Worm (Caenorhabditis elegans) whole organism, L1 larva: ENCODE results near the gene C17A2.3.

ENCODE experiments used
- C04F5.9 ChIP-seq: sonication (generic microtip); optimal IDR thresholded peaks from 2 replicates; lab custom pipeline; 2016; ENCODE audit warnings: missing genetic modification characterization, missing compliant biosample characterization
- F16B12.6 ChIP-seq: fragments of 150-350 bp; optimal IDR thresholded peaks from 2 replicates; lab custom pipeline; 2014; ENCODE audit warnings: missing biosample characterization, missing genetic modification characterization
- alr-1 ChIP-seq: fragments of 200-800 bp; sonication (Bioruptor generic); optimal IDR thresholded peaks from 2 replicates; lab custom pipeline; 2018; ENCODE audit warnings: borderline replicate concordance, mild to moderate bottlenecking, missing genetic modification characterization, missing compliant biosample characterization
- ama-1 ChIP-seq: fragments of 150-350 bp; optimal IDR thresholded peaks from 2 replicates; lab custom pipeline; 2014
- ceh-63 ChIP-seq: fragments of 200-800 bp; sonication (Bioruptor generic); optimal IDR thresholded peaks from 2 replicates; lab custom pipeline; 2018; ENCODE audit warnings: mild to moderate bottlenecking, missing genetic modification characterization, missing compliant biosample characterization
- ceh-8 ChIP-seq: fragments of 200-800 bp; sonication (Bioruptor generic); optimal IDR thresholded peaks from 2 replicates; lab custom pipeline; 2018; ENCODE audit warnings: mild to moderate bottlenecking, missing genetic modification characterization, moderate library complexity, missing compliant biosample characterization
- ceh-90 ChIP-seq: sonication (generic microtip); optimal IDR thresholded peaks from 2 replicates; lab custom pipeline; 2016; ENCODE audit warnings: missing genetic modification characterization, missing compliant biosample characterization
- egl-27 ChIP-seq, 2 experiments: fragments of 150-350 bp in 1 of 2; sonication (generic microtip); optimal IDR thresholded peaks; 3 replicates each; lab custom pipeline; 2017 to 2018; ENCODE audit warnings: missing biosample characterization in 2 of 2, missing genetic modification characterization in 2 of 2, missing genetic modification reagents in 2 of 2
- elt-2 ChIP-seq: sonication (generic microtip); optimal IDR thresholded peaks from 2 replicates; lab custom pipeline; 2016; ENCODE audit warnings: missing genetic modification characterization, mild to moderate bottlenecking, inconsistent platforms, missing compliant biosample characterization, missing genetic modification reagents
- ets-5 ChIP-seq: fragments of 200-800 bp; sonication (Bioruptor generic); IDR thresholded peaks from 2 replicates; pipeline ENCODE4 v1.3.6; 2022; ENCODE audit warnings: missing genetic modification characterization, missing compliant biosample characterization
- fkh-10 ChIP-seq: sonication (generic microtip); optimal IDR thresholded peaks from 2 replicates; lab custom pipeline; 2017; ENCODE audit warnings: missing biosample characterization, missing genetic modification reagents, missing genetic modification characterization
- fkh-4 ChIP-seq: sonication (generic microtip); optimal IDR thresholded peaks from 2 replicates; lab custom pipeline; 2016; ENCODE audit warnings: missing compliant biosample characterization, missing genetic modification characterization, borderline replicate concordance
- fkh-8 ChIP-seq: sonication (generic microtip); optimal IDR thresholded peaks from 2 replicates; lab custom pipeline; 2016; ENCODE audit warnings: mild to moderate bottlenecking, missing genetic modification characterization, missing compliant biosample characterization
- fos-1 ChIP-seq: fragments of 150-350 bp; optimal IDR thresholded peaks from 2 replicates; lab custom pipeline; 2014; ENCODE audit warnings: missing biosample characterization, missing genetic modification characterization
- grh-1 ChIP-seq: fragments of 200-800 bp; sonication (Bioruptor generic); IDR thresholded peaks from 2 replicates; pipeline ENCODE4 v1.3.6; 2022; ENCODE audit warnings: missing genetic modification reagents, missing genetic modification characterization, missing compliant biosample characterization
- hlh-17 ChIP-seq: fragments of 200-800 bp; sonication (Bioruptor generic); optimal IDR thresholded peaks from 2 replicates; lab custom pipeline; 2018; ENCODE audit warnings: missing genetic modification characterization, mild to moderate bottlenecking, missing compliant biosample characterization, moderate library complexity, borderline replicate concordance
- hpl-2 ChIP-seq: fragments of 150-350 bp; optimal IDR thresholded peaks from 2 replicates; lab custom pipeline; 2014; ENCODE audit warnings: missing biosample characterization, missing genetic modification reagents, missing genetic modification characterization
- irx-1 ChIP-seq: sonication (generic microtip); optimal IDR thresholded peaks from 2 replicates; lab custom pipeline; 2016; ENCODE audit warnings: missing genetic modification characterization, missing compliant biosample characterization
- jun-1 ChIP-seq: fragments of 150-350 bp; optimal IDR thresholded peaks from 2 replicates; lab custom pipeline; 2014; ENCODE audit warnings: missing biosample characterization, missing genetic modification reagents, missing genetic modification characterization
- lin-14 ChIP-seq: fragments of 200-800 bp; sonication (Bioruptor generic); optimal IDR thresholded peaks from 2 replicates; lab custom pipeline; 2018; ENCODE audit warnings: mild to moderate bottlenecking, missing genetic modification characterization, moderate library complexity, missing compliant biosample characterization
- lin-35 ChIP-seq, 2 experiments: fragments of 150-350 bp; optimal IDR thresholded peaks; 2 replicates each; lab custom pipeline; 2014; ENCODE audit warnings: missing biosample characterization in 2 of 2, missing genetic modification characterization in 2 of 2, missing genetic modification reagents in 2 of 2
- mab-9 ChIP-seq: fragments of 200-800 bp; sonication (Bioruptor generic); IDR thresholded peaks from 2 replicates; pipeline ENCODE4 v1.3.6; 2022; ENCODE audit warnings: missing genetic modification reagents, missing genetic modification characterization, missing compliant biosample characterization
- mdl-1 ChIP-seq, 2 experiments: fragments of 150-350 bp; optimal IDR thresholded peaks; 2 replicates each; lab custom pipeline; 2014 to 2017; ENCODE audit warnings: missing biosample characterization in 2 of 2, missing genetic modification characterization in 2 of 2, inconsistent platforms in 1 of 2
- nhr-11 ChIP-seq: fragments of 150-350 bp; optimal IDR thresholded peaks from 2 replicates; lab custom pipeline; 2014; ENCODE audit warnings: missing biosample characterization, missing genetic modification characterization
- nhr-12 ChIP-seq: sonication (generic microtip); optimal IDR thresholded peaks from 2 replicates; lab custom pipeline; 2017; ENCODE audit warnings: missing biosample characterization, missing genetic modification characterization
- nhr-19 ChIP-seq: fragments of 200-800 bp; sonication (Bioruptor generic); conservative IDR thresholded peaks from 2 replicates; pipeline ENCODE4 v1.3.6; 2022; ENCODE audit warnings: missing genetic modification characterization, missing compliant biosample characterization
- nhr-47 ChIP-seq: sonication (generic microtip); optimal IDR thresholded peaks from 2 replicates; lab custom pipeline; 2016; ENCODE audit warnings: mild to moderate bottlenecking, missing genetic modification characterization, moderate library complexity, missing compliant biosample characterization
- nhr-71 ChIP-seq: sonication (generic microtip); optimal IDR thresholded peaks from 2 replicates; lab custom pipeline; 2016; ENCODE audit warnings: mild to moderate bottlenecking, missing genetic modification characterization, moderate library complexity, missing compliant biosample characterization
- nhr-84 ChIP-seq: sonication (generic microtip); optimal IDR thresholded peaks from 2 replicates; lab custom pipeline; 2017; ENCODE audit warnings: missing biosample characterization, missing genetic modification characterization
- nhr-85 ChIP-seq: sonication (generic microtip); peaks from one replicate; lab custom pipeline; 2016; ENCODE audit warnings: missing genetic modification characterization, inconsistent platforms, missing compliant biosample characterization
- pax-3 ChIP-seq: fragments of 200-800 bp; sonication (Bioruptor generic); optimal IDR thresholded peaks from 2 replicates; lab custom pipeline; 2018; ENCODE audit warnings: mild to moderate bottlenecking, missing genetic modification characterization, moderate library complexity, missing compliant biosample characterization
- pqm-1 ChIP-seq: sonication (generic microtip); optimal IDR thresholded peaks from 3 replicates; lab custom pipeline; 2017; ENCODE audit warnings: missing biosample characterization, missing genetic modification characterization
- rnt-1 ChIP-seq: sonication (generic microtip); optimal IDR thresholded peaks from 2 replicates; lab custom pipeline; 2016; ENCODE audit warnings: mild to moderate bottlenecking, missing genetic modification characterization, moderate library complexity, missing compliant biosample characterization
- snpc-4 ChIP-seq: fragments of 150-350 bp; optimal IDR thresholded peaks from 2 replicates; lab custom pipeline; 2014; ENCODE audit warnings: missing biosample characterization, missing genetic modification characterization
- sox-4 ChIP-seq: sonication (generic microtip); optimal IDR thresholded peaks from 2 replicates; lab custom pipeline; 2016; ENCODE audit warnings: missing genetic modification characterization, missing compliant biosample characterization
- tlp-1 ChIP-seq: fragments of 150-350 bp; optimal IDR thresholded peaks from 2 replicates; lab custom pipeline; 2014; ENCODE audit warnings: missing biosample characterization, missing genetic modification characterization
- unc-30 ChIP-seq: sonication (generic microtip); optimal IDR thresholded peaks from 2 replicates; lab custom pipeline; 2017; ENCODE audit warnings: missing biosample characterization, missing genetic modification characterization
- unc-62 ChIP-seq: fragments of 150-350 bp; optimal IDR thresholded peaks from 2 replicates; lab custom pipeline; 2014; ENCODE audit warnings: missing biosample characterization, missing genetic modification reagents, missing genetic modification characterization
- zip-4 ChIP-seq: fragments of 200-800 bp; sonication (Bioruptor generic); optimal IDR thresholded peaks from 2 replicates; lab custom pipeline; 2018; ENCODE audit warnings: mild to moderate bottlenecking, missing genetic modification characterization, moderate library complexity, missing compliant biosample characterization

Gene C17A2.3

ce11 chrII:3839562-3839961 lies 3.8 kb upstream of the C17A2.3 start, which contains the start of gene C17A2.4:
TSS of gene C17A2.4 (plus strand) at chrII:3839862.
- TF ChIP-seq fkh-10: no peak
- TF ChIP-seq mdl-1 (tag; optimal IDR thresholded peaks at IDR 0.05; lab: Kevin White, UChicago): no peak
- TF ChIP-seq sox-4: no peak
- no peak for TF ChIP-seq rnt-1
- no peak for TF ChIP-seq nhr-19
- no peak for TF ChIP-seq hpl-2 (GFP tag; lab: Kevin White, UChicago)
- no peak for TF ChIP-seq F16B12.6 (tag; lab: Kevin White, UChicago)

- TF ChIP-seq lin-35 (GFP tag; optimal IDR thresholded peaks at IDR 0.05; lab: Kevin White, UChicago) (no peak), tlp-1 (no peak), nhr-71 (tag; lab: Kevin White, UChicago) (no peak), grh-1 (no peak), lin-14 (GFP tag; lab: Kevin White, UChicago) (no peak), nhr-12 (tag; lab: Kevin White, UChicago) (no peak), ceh-90 (tag; lab: Kevin White, UChicago) (no peak), ceh-8 (GFP tag; lab: Kevin White, UChicago) (no peak), nhr-84 (tag; lab: Kevin White, UChicago) (no peak), zip-4 (no peak), egl-27 (tag; optimal IDR thresholded peaks at IDR 0.05; lab: Kevin White, UChicago) (no peak), nhr-47 (tag; lab: Kevin White, UChicago) (no peak), pqm-1 (tag; lab: Kevin White, UChicago) (no peak), ets-5 (GFP tag; lab: Robert Waterston, UW) (no peak), ama-1 (lab: Kevin White, UChicago) (no peak), fos-1 (no peak), fkh-4 (tag; lab: Kevin White, UChicago) (no peak), mab-9 (GFP tag; lab: Robert Waterston, UW) (no peak)
Measured at ce11 chrII:3846028-3846427, 2.6 kb downstream of the C17A2.3 start, which contains the start of gene C17A2.2. TSS of gene C17A2.2 (plus strand) at chrII:3846328.

ce11 chrII:3850655-3851054 lies 7.2 kb downstream of the C17A2.3 start, which contains the start of gene nhr-72:
TSS of gene nhr-72 (minus strand) at chrII:3850755.
- TF ChIP-seq nhr-85 (no peak), nhr-11 (tag; lab: Kevin White, UChicago) (no peak), alr-1 (tag; lab: Kevin White, UChicago) (no peak), elt-2 (tag; lab: Kevin White, UChicago) (no peak), nhr-71 (tag; lab: Kevin White, UChicago) (no peak), hlh-17 (no peak), unc-30 (tag; lab: Kevin White, UChicago) (no peak), fkh-8 (no peak), irx-1 (no peak), egl-27 (tag; optimal IDR thresholded peaks at IDR 0.05; lab: Kevin White, UChicago) (no peak), C04F5.9 (tag; lab: Kevin White, UChicago) (no peak), fos-1 (no peak), unc-62 (GFP tag; lab: Kevin White, UChicago) (no peak), ceh-63 (no peak), jun-1 (tag; lab: Kevin White, UChicago) (no peak), pax-3 (no peak), mab-9 (GFP tag; lab: Robert Waterston, UW) (no peak), rnt-1 (no peak), snpc-4 (no peak)

DNA sequence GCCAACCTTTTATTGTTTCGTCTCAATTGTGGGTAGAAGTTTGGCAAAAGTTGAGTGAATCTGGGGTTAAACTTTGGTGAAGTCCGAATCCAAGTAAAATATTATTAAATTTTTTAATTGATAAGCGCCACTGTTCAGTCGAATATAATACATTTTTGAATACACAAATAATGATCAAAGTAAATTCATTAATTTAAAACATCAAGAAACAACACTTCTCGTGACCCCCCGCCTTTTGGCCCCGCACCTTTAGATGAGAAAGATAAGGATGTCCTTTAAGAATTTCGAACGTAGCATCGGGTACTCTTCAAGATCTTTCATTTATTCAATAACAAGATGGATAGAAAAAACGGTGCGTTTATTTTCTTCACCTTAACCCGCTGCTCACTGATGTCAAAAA lies 9.2 kb downstream of the C17A2.3 start, which contains the start of gene nhr-257:
Gene nhr-257 (plus strand): TSS at position 301 of the 400 bp plus-strand sequence.
- TF ChIP-seq hpl-2 (GFP tag; lab: Kevin White, UChicago) (no peak), nhr-85 (peak; percentile 49)
